Worm (Caenorhabditis elegans): ENCODE data around the gene srsx-10.

- TF ChIP-seq nhr-237 (tag; optimal IDR thresholded peaks at IDR 0.05) (no peak), nhr-12 (tag; optimal IDR thresholded peaks at IDR 0.05) (no peak), snpc-4 (tag; optimal IDR thresholded peaks at IDR 0.05) (no peak), nhr-77 (tag; optimal IDR thresholded peaks at IDR 0.05) (no peak), ceh-82 (tag; optimal IDR thresholded peaks at IDR 0.05) (no peak), nhr-28 (tag; optimal IDR thresholded peaks at IDR 0.05) (no peak), nhr-67 (tag; optimal IDR thresholded peaks at IDR 0.05) (no peak), zag-1 (tag; optimal IDR thresholded peaks at IDR 0.05) (no peak), nhr-11 (tag; optimal IDR thresholded peaks at IDR 0.05) (no peak), lin-15B (tag; optimal IDR thresholded peaks at IDR 0.05) (no peak)
Measured at ce11 chrV:4980873-4981272, 6.3 kb upstream of the srsx-10 start, which contains the start of gene srsx-12.
